Worm (Caenorhabditis elegans): Measurements from ENCODE around the gene R09H10.6.
"Not testable (repeated sequence)": the region's sequence is repeated elsewhere in the genome, so short reads cannot be mapped to it uniquely, and the experiment has no call there.

R09H10.6 gene

ce11 chrIV:10638977-10639376, 30.6 kb downstream of the R09H10.6 start, which contains the start of gene F56C4.2:
TSS of gene F56C4.2 (plus strand) at chrIV:10639277.
- no peak for TF ChIP-seq nhr-76 (tag; optimal IDR thresholded peaks at IDR 0.05)
- TF ChIP-seq elt-3 (tag; optimal IDR thresholded peaks at IDR 0.05), result no peak
- TF ChIP-seq sptf-1 (tag; optimal IDR thresholded peaks at IDR 0.05), result no peak
- TF ChIP-seq ztf-11 (tag; optimal IDR thresholded peaks at IDR 0.05), result no peak
- no peak for TF ChIP-seq sem-2 (GFP tag; optimal IDR thresholded peaks at IDR 0.05)

ce11 chrIV:10654047-10654446, 45.7 kb downstream of the R09H10.6 start, which contains the start of gene glb-19:
TSS of gene glb-19 (minus strand) at chrIV:10654147.
- not testable (repeated sequence) for TF ChIP-seq elt-1 (tag; optimal IDR thresholded peaks at IDR 0.05; ENCODE audit: borderline replicate concordance, insufficient read depth); lin-32 (GFP tag; optimal IDR thresholded peaks at IDR 0.05); nhr-76 (tag; optimal IDR thresholded peaks at IDR 0.05)

- TF ChIP-seq lin-13 (tag; optimal IDR thresholded peaks at IDR 0.05), result no peak
- TF ChIP-seq nhr-2 (tag; optimal IDR thresholded peaks at IDR 0.05), result no peak
- no peak for TF ChIP-seq blmp-1 (tag; optimal IDR thresholded peaks at IDR 0.05)
- no peak for TF ChIP-seq nhr-28 (tag; optimal IDR thresholded peaks at IDR 0.05)
- TF ChIP-seq elt-1 (tag; optimal IDR thresholded peaks at IDR 0.05; ENCODE audit: borderline replicate concordance, insufficient read depth), result no peak
- TF ChIP-seq mls-2 (tag; optimal IDR thresholded peaks at IDR 0.05), result no peak
Observed at ce11 chrIV:10656770-10657323, 48.5 kb downstream of the R09H10.6 start, which contains the start of gene K08C7.1. TSS of gene K08C7.1 (plus strand) at chrIV:10656812.

All from whole organism, mixed stage, embryonic.